Fruit fly (Drosophila melanogaster): Measurements from ENCODE around the gene CG17568.

The CG17568 gene

dm6 chr2L:19139751-19140150, 41.8 kb downstream of the CG17568 start:
- TF ChIP-seq noc (tag; optimal IDR thresholded peaks at IDR 0.05) = no peak

- no peak for TF ChIP-seq noc (tag; optimal IDR thresholded peaks at IDR 0.05)
Observed at dm6 chr2L:19138361-19139041, 43.0 kb downstream of the CG17568 start.

dm6 chr2L:19137494-19138360, 43.8 kb downstream of the CG17568 start:
- TF ChIP-seq noc (tag; optimal IDR thresholded peaks at IDR 0.05) = no peak

dm6 chr2L:19136735-19137134, 44.8 kb downstream of the CG17568 start:
- no peak for TF ChIP-seq noc (tag; optimal IDR thresholded peaks at IDR 0.05)

- no peak for TF ChIP-seq noc (tag; optimal IDR thresholded peaks at IDR 0.05)
Observed at dm6 chr2L:19135955-19136677, 45.4 kb downstream of the CG17568 start.

- peak; percentile 17 for TF ChIP-seq noc (tag; optimal IDR thresholded peaks at IDR 0.05)
Observed at dm6 chr2L:19134814-19135523, 46.5 kb downstream of the CG17568 start, which contains the start of gene Polr1D. Gene Polr1D, minus strand, starts transcription at chr2L:19135233.

- no peak for TF ChIP-seq noc (tag; optimal IDR thresholded peaks at IDR 0.05)
Observed at dm6 chr2L:19134366-19134689, 47.2 kb downstream of the CG17568 start.

- TF ChIP-seq noc (tag; optimal IDR thresholded peaks at IDR 0.05) = peak; percentile 19
Observed at dm6 chr2L:19133465-19134365, 47.8 kb downstream of the CG17568 start, which contains the start of gene brat. Gene brat, plus strand, starts transcription at chr2L:19133816.

dm6 chr2L:19131905-19132402, 49.5 kb downstream of the CG17568 start, which contains the start of the genes AsnRS and DCTN6-p27:
Gene AsnRS, minus strand, starts transcription at chr2L:19131954.
Gene DCTN6-p27, plus strand, starts transcription at chr2L:19132323.
- TF ChIP-seq noc (tag; optimal IDR thresholded peaks at IDR 0.05) = peak; percentile 76
